Fruit fly (Drosophila melanogaster) whole organism, prepupa: ENCODE measurements around the gene CG31915.

ENCODE experiments used
- CG10631 ChIP-seq: fragments of 200-800 bp; sonication (Bioruptor generic); optimal IDR thresholded peaks from 2 replicates; lab custom pipeline; 2016; ENCODE audit warnings: missing biosample characterization, missing genetic modification characterization
- CG10669 ChIP-seq: fragments of 200-800 bp; sonication (Bioruptor generic); optimal IDR thresholded peaks from 3 replicates; lab custom pipeline; 2018; ENCODE audit warnings: missing biosample characterization, mild to moderate bottlenecking, missing genetic modification characterization, moderate library complexity
- CG11762 ChIP-seq: fragments of 200-800 bp; sonication (Bioruptor generic); optimal IDR thresholded peaks from 3 replicates; lab custom pipeline; 2016; ENCODE audit warnings: missing biosample characterization, missing genetic modification characterization; ENCODE audit not compliant: insufficient read depth
- CG11902 ChIP-seq: fragments of 200-800 bp; sonication (Bioruptor generic); optimal IDR thresholded peaks from 3 replicates; lab custom pipeline; 2016; ENCODE audit warnings: missing biosample characterization, missing genetic modification characterization
- CG1621 ChIP-seq: fragments of 200-800 bp; sonication (Bioruptor generic); optimal IDR thresholded peaks from 3 replicates; lab custom pipeline; 2018; ENCODE audit warnings: missing biosample characterization, mild to moderate bottlenecking, missing genetic modification characterization
- CG16779 ChIP-seq: fragments of 200-800 bp; sonication (Bioruptor generic); optimal IDR thresholded peaks from 3 replicates; lab custom pipeline; 2017; ENCODE audit warnings: missing biosample characterization, mild to moderate bottlenecking, missing genetic modification characterization
- CG3032 ChIP-seq: fragments of 200-800 bp; optimal IDR thresholded peaks from 2 replicates; lab custom pipeline; 2019; ENCODE audit warnings: missing biosample characterization, mild to moderate bottlenecking, missing genetic modification characterization, moderate library complexity
- CG31627 ChIP-seq: fragments of 200-800 bp; sonication (Bioruptor generic); optimal IDR thresholded peaks from 3 replicates; lab custom pipeline; 2016; ENCODE audit warnings: missing biosample characterization, missing genetic modification characterization
- CG32006 ChIP-seq: fragments of 200-800 bp; sonication (Bioruptor generic); optimal IDR thresholded peaks from 3 replicates; lab custom pipeline; 2017; ENCODE audit warnings: missing biosample characterization, mild to moderate bottlenecking, missing genetic modification characterization
- CG34406 ChIP-seq: fragments of 200-800 bp; sonication (Bioruptor generic); optimal IDR thresholded peaks from 3 replicates; lab custom pipeline; 2016; ENCODE audit warnings: missing biosample characterization, missing genetic modification characterization
- CG3919 ChIP-seq: fragments of 200-800 bp; sonication (Bioruptor generic); optimal IDR thresholded peaks from 3 replicates; lab custom pipeline; 2016; ENCODE audit warnings: missing biosample characterization, missing genetic modification characterization
- CG6163 ChIP-seq: fragments of 200-800 bp; sonication (Bioruptor generic); IDR thresholded peaks from 3 replicates; pipeline ENCODE4 v1.3.6; 2022; ENCODE audit warnings: missing biosample characterization, missing genetic modification characterization
- CG6276 ChIP-seq: fragments of 200-800 bp; sonication (Bioruptor generic); optimal IDR thresholded peaks from 2 replicates; lab custom pipeline; 2017; ENCODE audit warnings: missing biosample characterization, mild to moderate bottlenecking, missing genetic modification characterization
- CG6792 ChIP-seq: fragments of 200-800 bp; sonication (Bioruptor generic); optimal IDR thresholded peaks from 3 replicates; lab custom pipeline; 2016; ENCODE audit warnings: missing biosample characterization, missing genetic modification characterization
- CG6808 ChIP-seq: fragments of 200-800 bp; sonication (Bioruptor generic); optimal IDR thresholded peaks from 3 replicates; lab custom pipeline; 2017; ENCODE audit warnings: missing biosample characterization, missing genetic modification characterization, mild to moderate bottlenecking, moderate library complexity, missing genetic modification reagents
- CG6854 ChIP-seq: fragments of 200-800 bp; sonication (Bioruptor generic); optimal IDR thresholded peaks from 2 replicates; lab custom pipeline; 2017; ENCODE audit warnings: missing biosample characterization, mild to moderate bottlenecking, missing genetic modification characterization
- CG7368 ChIP-seq: fragments of 200-800 bp; sonication (Bioruptor generic); optimal IDR thresholded peaks from 3 replicates; lab custom pipeline; 2016; ENCODE audit warnings: missing biosample characterization, missing genetic modification characterization
- CG8319 ChIP-seq: fragments of 200-800 bp; sonication (Bioruptor generic); optimal IDR thresholded peaks from 3 replicates; lab custom pipeline; 2016; ENCODE audit warnings: missing biosample characterization, missing genetic modification characterization
- CG9139 ChIP-seq: fragments of 200-800 bp; sonication (Bioruptor generic); optimal IDR thresholded peaks from 3 replicates; lab custom pipeline; 2017; ENCODE audit warnings: missing biosample characterization, mild to moderate bottlenecking, missing genetic modification characterization
- Eip75B ChIP-seq: fragments of 200-800 bp; sonication (Bioruptor generic); optimal IDR thresholded peaks from 3 replicates; lab custom pipeline; 2016; ENCODE audit warnings: missing biosample characterization, missing genetic modification characterization
- Eip78C ChIP-seq: fragments of 200-800 bp; sonication (Bioruptor generic); peaks from one replicate; lab custom pipeline; 2016; ENCODE audit warnings: missing biosample characterization, missing genetic modification characterization
- Eip93F ChIP-seq: fragments of 200-800 bp; sonication (Bioruptor generic); optimal IDR thresholded peaks from 2 replicates; lab custom pipeline; 2016; ENCODE audit warnings: missing biosample characterization, mild to moderate bottlenecking, missing genetic modification characterization
- Gug ChIP-seq: fragments of 200-800 bp; sonication (Bioruptor generic); IDR thresholded peaks from 2 replicates; pipeline ENCODE4 v1.3.6; 2022; ENCODE audit warnings: missing biosample characterization, missing genetic modification characterization
- Hr38 ChIP-seq: sonication (Bioruptor generic); optimal IDR thresholded peaks from 2 replicates; lab custom pipeline; 2016; ENCODE audit warnings: missing biosample characterization, missing genetic modification characterization
- Hr4 ChIP-seq: fragments of 200-800 bp; sonication (Bioruptor generic); optimal IDR thresholded peaks from 3 replicates; lab custom pipeline; 2016; ENCODE audit warnings: missing biosample characterization, missing genetic modification characterization
- Met ChIP-seq: fragments of 200-800 bp; sonication (Bioruptor generic); optimal IDR thresholded peaks from 3 replicates; lab custom pipeline; 2016; ENCODE audit warnings: missing biosample characterization, missing genetic modification characterization
- Sox102F ChIP-seq: fragments of 200-800 bp; sonication (Bioruptor generic); optimal IDR thresholded peaks from 2 replicates; lab custom pipeline; 2016; ENCODE audit warnings: missing biosample characterization, mild to moderate bottlenecking, missing genetic modification characterization
- Sox14 ChIP-seq: fragments of 200-800 bp; sonication (Bioruptor generic); optimal IDR thresholded peaks from 3 replicates; lab custom pipeline; 2016; ENCODE audit warnings: missing biosample characterization, missing genetic modification characterization
- Sox15 ChIP-seq: fragments of 200-800 bp; sonication (Bioruptor generic); optimal IDR thresholded peaks from 3 replicates; lab custom pipeline; 2016; ENCODE audit warnings: missing biosample characterization, missing genetic modification characterization
- achi ChIP-seq: fragments of 200-800 bp; sonication (Bioruptor generic); optimal IDR thresholded peaks from 3 replicates; lab custom pipeline; 2016; ENCODE audit warnings: missing biosample characterization, missing genetic modification characterization
- acj6 ChIP-seq: fragments of 200-800 bp; sonication (Bioruptor generic); optimal IDR thresholded peaks from 3 replicates; lab custom pipeline; 2016; ENCODE audit warnings: missing biosample characterization, missing genetic modification characterization
- cyc ChIP-seq: fragments of 200-800 bp; sonication (Bioruptor generic); optimal IDR thresholded peaks from 3 replicates; lab custom pipeline; 2016; ENCODE audit warnings: missing biosample characterization, missing genetic modification characterization
- dac ChIP-seq: fragments of 200-800 bp; sonication (Bioruptor generic); optimal IDR thresholded peaks from 2 replicates; lab custom pipeline; 2017; ENCODE audit warnings: missing biosample characterization, mild to moderate bottlenecking, missing genetic modification characterization
- dsx ChIP-seq: fragments of 200-800 bp; optimal IDR thresholded peaks from 3 replicates; lab custom pipeline; 2019; ENCODE audit warnings: missing biosample characterization, mild to moderate bottlenecking, missing genetic modification characterization, moderate library complexity; ENCODE audit not compliant: poor library complexity, severe bottlenecking
- fd85E ChIP-seq: fragments of 200-800 bp; sonication (Bioruptor generic); optimal IDR thresholded peaks from 3 replicates; lab custom pipeline; 2016; ENCODE audit warnings: missing biosample characterization, missing genetic modification characterization
- fkh ChIP-seq: fragments of 200-800 bp; sonication (Bioruptor generic); optimal IDR thresholded peaks from 3 replicates; lab custom pipeline; 2017; ENCODE audit warnings: missing biosample characterization, mild to moderate bottlenecking, missing genetic modification characterization, moderate library complexity
- lz ChIP-seq: fragments of 200-800 bp; sonication (Bioruptor generic); optimal IDR thresholded peaks from 3 replicates; lab custom pipeline; 2016; ENCODE audit warnings: missing biosample characterization, missing genetic modification characterization
- net ChIP-seq: fragments of 200-800 bp; sonication (Bioruptor generic); optimal IDR thresholded peaks from 3 replicates; lab custom pipeline; 2016; ENCODE audit warnings: missing biosample characterization, missing genetic modification characterization
- pdm3 ChIP-seq: fragments of 200-800 bp; sonication (Bioruptor generic); optimal IDR thresholded peaks from 3 replicates; lab custom pipeline; 2016; ENCODE audit warnings: missing biosample characterization, missing genetic modification characterization
- salr ChIP-seq, 2 experiments: fragments of 200-800 bp; sonication (Bioruptor generic); optimal IDR thresholded peaks; 3 replicates each; lab custom pipeline; 2016 to 2018; ENCODE audit warnings: missing biosample characterization in 2 of 2, missing genetic modification characterization in 2 of 2, mild to moderate bottlenecking in 1 of 2
- ss ChIP-seq, 2 experiments: fragments of 200-800 bp; sonication (Bioruptor generic); optimal IDR thresholded peaks; 2 replicates in 1 of 2; 3 replicates in 1 of 2; lab custom pipeline; 2017 to 2018; ENCODE audit warnings: mild to moderate bottlenecking in 2 of 2, missing biosample characterization in 2 of 2, missing genetic modification characterization in 2 of 2, moderate library complexity in 1 of 2
- vri ChIP-seq: fragments of 200-800 bp; sonication (Bioruptor generic); optimal IDR thresholded peaks from 3 replicates; lab custom pipeline; 2016; ENCODE audit warnings: missing biosample characterization, mild to moderate bottlenecking, missing genetic modification characterization

Gene CG31915

dm6 chr2L:5507823-5508438 lies 20.0 kb upstream of the CG31915 start (continued):
- no peak for TF ChIP-seq Eip93F (GFP tag; lab: Kevin White, UChicago)
- no peak for TF ChIP-seq net (GFP tag; lab: Kevin White, UChicago)
- TF ChIP-seq CG31627 (GFP tag; lab: Kevin White, UChicago), result no peak
- peak; percentile 70 for TF ChIP-seq Eip78C (GFP tag; lab: Kevin White, UChicago)
- peak; percentile 11 for TF ChIP-seq cyc (GFP tag; lab: Kevin White, UChicago)
- TF ChIP-seq CG3032 (tag; lab: Kevin White, UChicago), result no peak
- no peak for TF ChIP-seq CG1621
- no peak for TF ChIP-seq CG8319 (GFP tag; lab: Kevin White, UChicago)
- no peak for TF ChIP-seq CG3919 (GFP tag; lab: Kevin White, UChicago)
- no peak for TF ChIP-seq dac (GFP tag; lab: Kevin White, UChicago)
- no peak for TF ChIP-seq CG11902
- TF ChIP-seq CG16779 (tag; lab: Kevin White, UChicago), result no peak
- no peak for TF ChIP-seq achi
- no peak for TF ChIP-seq CG6276
- no peak for TF ChIP-seq fd85E (GFP tag; lab: Kevin White, UChicago)
- TF ChIP-seq Sox102F (GFP tag; lab: Kevin White, UChicago), result no peak
- TF ChIP-seq CG11762 (GFP tag; lab: Kevin White, UChicago), result no peak
- TF ChIP-seq CG9139 (GFP tag; lab: Kevin White, UChicago), result no peak
- TF ChIP-seq Hr38 (GFP tag; lab: Kevin White, UChicago), result no peak
- no peak for TF ChIP-seq salr (GFP tag; optimal IDR thresholded peaks at IDR 0.05; lab: Kevin White, UChicago)
- no peak for TF ChIP-seq Hr4
- TF ChIP-seq lz (GFP tag; lab: Kevin White, UChicago), result peak; percentile 27
- peak; percentile 66 for TF ChIP-seq Eip75B (GFP tag; lab: Kevin White, UChicago)
- no peak for TF ChIP-seq fkh (GFP tag; lab: Kevin White, UChicago)
- no peak for TF ChIP-seq CG10631 (GFP tag; lab: Kevin White, UChicago)
- no peak for TF ChIP-seq pdm3 (GFP tag; lab: Kevin White, UChicago)
- no peak for TF ChIP-seq CG32006 (GFP tag; lab: Kevin White, UChicago)
- peak; percentile 7 for TF ChIP-seq CG7368 (GFP tag; lab: Kevin White, UChicago)
- no peak for TF ChIP-seq Gug (GFP tag; lab: Robert Waterston, UW)
- TF ChIP-seq acj6 (GFP tag; lab: Kevin White, UChicago), result no peak
- no peak for TF ChIP-seq CG6792 (GFP tag; lab: Kevin White, UChicago)
- peak; percentile 25 for TF ChIP-seq CG6808 (GFP tag; lab: Kevin White, UChicago)
- peak; percentile 47; the same call in 1 of the 3 replicates for TF ChIP-seq CG6163 (GFP tag; lab: Robert Waterston, UW)
- no peak for TF ChIP-seq Met (GFP tag; lab: Kevin White, UChicago)
- TF ChIP-seq dsx (GFP tag; lab: Kevin White, UChicago), result peak; percentile 4
- no peak for TF ChIP-seq CG6854
- TF ChIP-seq Sox15, result no peak
- TF ChIP-seq, all 60 proteins: peak for 16

dm6 chr2L:5514946-5515345 lies 13.0 kb upstream of the CG31915 start:
- TF ChIP-seq CG1621, result no peak

- TF ChIP-seq cyc (GFP tag; lab: Kevin White, UChicago) (no peak), ss (GFP tag; optimal IDR thresholded peaks at IDR 0.05; lab: Kevin White, UChicago) (no peak), CG34406 (no peak), CG6854 (no peak), CG10669 (no peak), Hr4 (no peak), CG3032 (tag; lab: Kevin White, UChicago) (no peak), vri (GFP tag; lab: Kevin White, UChicago) (no peak), pdm3 (GFP tag; lab: Kevin White, UChicago) (no peak), Sox14 (GFP tag; lab: Kevin White, UChicago) (no peak), Met (GFP tag; lab: Kevin White, UChicago) (no peak), CG9139 (GFP tag; lab: Kevin White, UChicago) (no peak), CG6792 (GFP tag; lab: Kevin White, UChicago) (no peak), net (GFP tag; lab: Kevin White, UChicago) (no peak)
Observed at dm6 chr2L:5517393-5517792, 10.5 kb upstream of the CG31915 start, which contains the start of gene CG14020. Gene CG14020, plus strand, starts transcription at chr2L:5517737.
